Worm (Caenorhabditis elegans): ENCODE measurements around the gene str-255.

ce11 chrV:2146795-2147194 lies 16.8 kb downstream of the str-255 start, which contains the start of gene srbc-20:
- TF ChIP-seq hlh-30 (tag; optimal IDR thresholded peaks at IDR 0.05; ENCODE audit: insufficient read depth): no peak
- TF ChIP-seq pqm-1 (tag; optimal IDR thresholded peaks at IDR 0.05): no peak
- TF ChIP-seq T23F11.4 (GFP tag; optimal IDR thresholded peaks at IDR 0.05): no peak
- TF ChIP-seq nhr-11 (tag; optimal IDR thresholded peaks at IDR 0.05): no peak
- TF ChIP-seq ttx-3 (tag; optimal IDR thresholded peaks at IDR 0.05): no peak
- TF ChIP-seq ceh-2 (tag; optimal IDR thresholded peaks at IDR 0.05): no peak
- no peak for TF ChIP-seq pag-3 (tag; optimal IDR thresholded peaks at IDR 0.05; ENCODE audit: borderline replicate concordance)
- TF ChIP-seq C38D4.7 (GFP tag; optimal IDR thresholded peaks at IDR 0.05): no peak
- TF ChIP-seq ahr-1 (tag; optimal IDR thresholded peaks at IDR 0.05): no peak
- TF ChIP-seq ceh-22 (tag; optimal IDR thresholded peaks at IDR 0.05): no peak
- no peak for TF ChIP-seq ceh-6 (GFP tag; optimal IDR thresholded peaks at IDR 0.05)
- no peak for TF ChIP-seq unc-3 (GFP tag; conservative IDR thresholded peaks at IDR 0.05)
- TF ChIP-seq unc-3 (tag; optimal IDR thresholded peaks at IDR 0.05): no peak
- no peak for TF ChIP-seq hlh-8 (tag; optimal IDR thresholded peaks at IDR 0.05)
